Fruit fly (Drosophila melanogaster): ENCODE measurements around the gene Cf2.

DNA sequence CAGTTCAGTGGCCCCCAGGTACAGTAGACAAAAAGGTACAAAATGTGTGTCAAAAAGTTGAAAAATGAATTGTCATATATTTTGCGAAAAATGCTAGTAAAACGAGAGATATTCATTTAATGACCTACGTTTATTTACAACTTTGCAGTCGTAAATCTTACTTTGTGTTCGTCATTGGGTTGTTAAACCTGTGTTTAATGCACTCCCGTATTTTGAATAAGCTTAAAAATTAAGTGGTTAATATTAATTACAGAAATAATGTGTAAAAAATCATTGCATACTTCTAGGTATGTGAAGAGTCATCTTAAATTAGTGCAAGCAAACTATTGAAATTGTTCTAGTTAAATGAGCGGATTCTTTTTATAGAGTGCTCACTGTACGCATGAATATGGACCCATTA lies 5.6 kb upstream of the Cf2 start:
- no peak for TF ChIP-seq sr (GFP tag; IDR thresholded peaks at IDR 0.05)
- no peak for TF ChIP-seq ttk (GFP tag; IDR thresholded peaks at IDR 0.05)
